Fruit fly (Drosophila melanogaster) S2 (cell line): ENCODE measurements around the gene CG42366.

Source experiments
- CG8478 ChIP-seq: fragments of >200 bp; optimal IDR thresholded peaks from 2 replicates; lab custom pipeline; 2018
- CTCF ChIP-seq, 2 experiments: fragments of >200 bp; optimal IDR thresholded peaks; 2 replicates each; lab custom pipeline; 2018

- TF ChIP-seq CG8478 (lab: Kevin White, UChicago) = no peak
- TF ChIP-seq CTCF (optimal IDR thresholded peaks at IDR 0.05; lab: Kevin White, UChicago) = no peak
Measured at dm6 chr2L:9947265-9947664, 22.3 kb downstream of the CG42366 start, which contains the start of gene CG5853.
